Fruit fly (Drosophila melanogaster) whole organism, embryonic: Measurements from ENCODE around the gene H2.0.

Experiments
- CG11456 ChIP-seq: fragments of 200-800 bp; sonication (Bioruptor generic); IDR thresholded peaks from 3 replicates; pipeline ENCODE4 v1.3.6; 2022; ENCODE audit warnings: missing biosample characterization, missing genetic modification characterization
- CG13775 ChIP-seq: fragments of 200-800 bp; sonication (Bioruptor generic); optimal IDR thresholded peaks from 3 replicates; lab custom pipeline; 2017; ENCODE audit warnings: missing biosample characterization, mild to moderate bottlenecking, missing genetic modification characterization
- CG14965 ChIP-seq: fragments of 200-800 bp; sonication (Bioruptor generic); optimal IDR thresholded peaks from 2 replicates; lab custom pipeline; 2016; ENCODE audit warnings: missing biosample characterization, missing genetic modification characterization, borderline replicate concordance
- CG18011 ChIP-seq: fragments of 200-800 bp; sonication (Bioruptor generic); optimal IDR thresholded peaks from 2 replicates; lab custom pipeline; 2017; ENCODE audit warnings: missing biosample characterization, missing genetic modification characterization, mild to moderate bottlenecking, moderate library complexity, missing genotype
- CG1832 ChIP-seq: fragments of 200-800 bp; sonication (Bioruptor generic); optimal IDR thresholded peaks from 2 replicates; lab custom pipeline; 2017; ENCODE audit warnings: missing biosample characterization, mild to moderate bottlenecking, missing genetic modification characterization, inconsistent platforms
- CG2120 ChIP-seq: fragments of 200-800 bp; sonication (Bioruptor generic); optimal IDR thresholded peaks from 3 replicates; lab custom pipeline; 2016; ENCODE audit warnings: missing biosample characterization, missing genetic modification characterization
- CG2678 ChIP-seq: fragments of 200-800 bp; sonication (Bioruptor generic); optimal IDR thresholded peaks from 3 replicates; lab custom pipeline; 2019; ENCODE audit warnings: missing biosample characterization, mild to moderate bottlenecking, missing genetic modification characterization, moderate library complexity
- CG2712 ChIP-seq: fragments of 200-800 bp; optimal IDR thresholded peaks from 3 replicates; lab custom pipeline; 2019; ENCODE audit warnings: missing biosample characterization, mild to moderate bottlenecking, missing genetic modification characterization, moderate library complexity
- CG3281 ChIP-seq: fragments of 200-800 bp; sonication (Bioruptor generic); optimal IDR thresholded peaks from 3 replicates; lab custom pipeline; 2017; ENCODE audit warnings: missing biosample characterization, mild to moderate bottlenecking, missing genetic modification characterization
- CG34376 ChIP-seq: fragments of 200-800 bp; sonication (Bioruptor generic); optimal IDR thresholded peaks from 2 replicates; lab custom pipeline; 2018; ENCODE audit warnings: missing biosample characterization, mild to moderate bottlenecking, missing genetic modification characterization
- CG4328 ChIP-seq: fragments of 200-800 bp; sonication (Bioruptor generic); optimal IDR thresholded peaks from 3 replicates; lab custom pipeline; 2017; ENCODE audit warnings: missing biosample characterization, missing genetic modification reagents, missing genetic modification characterization
- CG4617 ChIP-seq: fragments of 200-800 bp; sonication (Bioruptor generic); optimal IDR thresholded peaks from 3 replicates; lab custom pipeline; 2016; ENCODE audit warnings: missing biosample characterization, missing genetic modification characterization, borderline replicate concordance
- CG6765 ChIP-seq: fragments of 200-800 bp; sonication (Bioruptor generic); optimal IDR thresholded peaks from 3 replicates; lab custom pipeline; 2017; ENCODE audit warnings: missing biosample characterization, mild to moderate bottlenecking, missing genetic modification characterization
- CG6813 ChIP-seq: fragments of 200-800 bp; sonication (Bioruptor generic); optimal IDR thresholded peaks from 2 replicates; lab custom pipeline; 2017; ENCODE audit warnings: missing biosample characterization, missing genetic modification characterization, mild to moderate bottlenecking, moderate library complexity, missing genetic modification reagents
- D ChIP-seq, 2 experiments: fragments of 200-800 bp in 1 of 2; fragments of >200 bp in 1 of 2; sonication (Bioruptor generic) in 1 of 2; optimal IDR thresholded peaks; 2 replicates in 1 of 2; 3 replicates in 1 of 2; lab custom pipeline; 2017; ENCODE audit warnings: mild to moderate bottlenecking in 1 of 2, missing biosample characterization in 1 of 2, missing genetic modification characterization in 1 of 2, missing genetic modification reagents in 1 of 2
- Fer1 ChIP-seq: fragments of 200-800 bp; sonication (Bioruptor generic); optimal IDR thresholded peaks from 2 replicates; lab custom pipeline; 2017; ENCODE audit warnings: missing biosample characterization, mild to moderate bottlenecking, missing genetic modification characterization
- HLH4C ChIP-seq: fragments of 200-800 bp; sonication (Bioruptor generic); IDR thresholded peaks from 3 replicates; pipeline ENCODE4 v1.3.6; 2022; ENCODE audit warnings: missing biosample characterization, missing genetic modification characterization; ENCODE audit not compliant: partially characterized antibody
- Hey ChIP-seq: fragments of 200-800 bp; sonication (Bioruptor generic); optimal IDR thresholded peaks from 3 replicates; lab custom pipeline; 2018; ENCODE audit warnings: missing biosample characterization, mild to moderate bottlenecking, missing genetic modification characterization
- Hmx ChIP-seq: fragments of 200-800 bp; sonication (Bioruptor generic); optimal IDR thresholded peaks from 2 replicates; lab custom pipeline; 2016; ENCODE audit warnings: missing biosample characterization, missing genetic modification characterization
- Hr51 ChIP-seq, 2 experiments: fragments of 200-800 bp; sonication (Bioruptor generic); optimal IDR thresholded peaks; 2 replicates in 1 of 2; 3 replicates in 1 of 2; lab custom pipeline; 2016 to 2018; ENCODE audit warnings: missing biosample characterization in 2 of 2, missing genetic modification characterization in 2 of 2, mild to moderate bottlenecking in 1 of 2, moderate library complexity in 1 of 2
- Kr ChIP-seq: fragments of 200-800 bp; sonication (Bioruptor generic); optimal IDR thresholded peaks from 2 replicates; lab custom pipeline; 2017; ENCODE audit warnings: missing biosample characterization, mild to moderate bottlenecking, missing genetic modification characterization
- NC2β ChIP-seq: fragments of 200-800 bp; sonication (Bioruptor generic); optimal IDR thresholded peaks from 2 replicates; lab custom pipeline; 2016; ENCODE audit warnings: missing biosample characterization, missing genetic modification characterization
- Nf-YC ChIP-seq: fragments of 200-800 bp; optimal IDR thresholded peaks from 3 replicates; lab custom pipeline; 2019; ENCODE audit warnings: missing biosample characterization, mild to moderate bottlenecking, missing genetic modification characterization, moderate library complexity
- PHDP ChIP-seq: fragments of 200-800 bp; sonication (Bioruptor generic); optimal IDR thresholded peaks from 3 replicates; lab custom pipeline; 2018; ENCODE audit warnings: missing biosample characterization, mild to moderate bottlenecking, missing genetic modification characterization, moderate library complexity
- Sox100B ChIP-seq: fragments of 200-800 bp; sonication (Bioruptor generic); optimal IDR thresholded peaks from 3 replicates; lab custom pipeline; 2018; ENCODE audit warnings: missing biosample characterization, mild to moderate bottlenecking, missing genetic modification characterization
- Trl ChIP-seq, 3 experiments: fragments of >200 bp in 2 of 3; fragments of 200-800 bp in 1 of 3; sonication (Bioruptor generic) in 1 of 3; optimal IDR thresholded peaks; 2 replicates in 1 of 3; 3 replicates in 2 of 3; lab custom pipeline; 2016 to 2017; ENCODE audit warnings: missing biosample characterization in 1 of 3, missing genetic modification characterization in 1 of 3
- amos ChIP-seq: fragments of 200-800 bp; sonication (Bioruptor generic); IDR thresholded peaks from 2 replicates; pipeline ENCODE4 v1.3.6; 2022; ENCODE audit warnings: missing biosample characterization, missing genetic modification characterization; ENCODE audit not compliant: partially characterized antibody
- crp ChIP-seq, 2 experiments: fragments of 200-800 bp; sonication (Bioruptor generic); optimal IDR thresholded peaks; 2 replicates in 1 of 2; 3 replicates in 1 of 2; lab custom pipeline; 2017; ENCODE audit warnings: missing biosample characterization in 2 of 2, missing genetic modification characterization in 2 of 2, mild to moderate bottlenecking in 1 of 2, moderate library complexity in 1 of 2
- da ChIP-seq: fragments of 200-800 bp; sonication (Bioruptor generic); optimal IDR thresholded peaks from 2 replicates; lab custom pipeline; 2016; ENCODE audit warnings: missing biosample characterization, missing genetic modification characterization
- exex ChIP-seq: fragments of 200-800 bp; sonication (Bioruptor generic); optimal IDR thresholded peaks from 4 replicates; lab custom pipeline; 2018; ENCODE audit warnings: missing biosample characterization, mild to moderate bottlenecking, missing genetic modification characterization, moderate library complexity
- ftz-f1 ChIP-seq: fragments of 200-800 bp; sonication (Bioruptor generic); optimal IDR thresholded peaks from 2 replicates; lab custom pipeline; 2016; ENCODE audit warnings: missing biosample characterization, missing genetic modification characterization
- grau ChIP-seq: fragments of 200-800 bp; optimal IDR thresholded peaks from 3 replicates; lab custom pipeline; 2019; ENCODE audit warnings: missing biosample characterization, mild to moderate bottlenecking, missing genetic modification characterization, moderate library complexity
- h ChIP-seq: fragments of >200 bp; optimal IDR thresholded peaks from 2 replicates; lab custom pipeline; 2017
- kay ChIP-seq: fragments of 200-800 bp; sonication (Bioruptor generic); optimal IDR thresholded peaks from 2 replicates; lab custom pipeline; 2016; ENCODE audit warnings: missing biosample characterization, missing genetic modification characterization
- mam ChIP-seq: fragments of 200-800 bp; sonication (Bioruptor generic); optimal IDR thresholded peaks from 3 replicates; lab custom pipeline; 2016; ENCODE audit warnings: missing biosample characterization, missing genetic modification characterization
- nau ChIP-seq: fragments of 200-800 bp; sonication (Bioruptor generic); optimal IDR thresholded peaks from 3 replicates; lab custom pipeline; 2017; ENCODE audit warnings: missing biosample characterization, mild to moderate bottlenecking, missing genetic modification characterization, missing genetic modification reagents
- nom ChIP-seq: fragments of 200-800 bp; sonication (Bioruptor generic); optimal IDR thresholded peaks from 2 replicates; lab custom pipeline; 2017; ENCODE audit warnings: missing biosample characterization, missing genetic modification characterization, mild to moderate bottlenecking, moderate library complexity, missing genetic modification reagents
- onecut ChIP-seq: fragments of 200-800 bp; sonication (Bioruptor generic); IDR thresholded peaks from 2 replicates; pipeline ENCODE4 v1.3.6; 2022; ENCODE audit warnings: missing biosample characterization, missing genetic modification characterization
- sens ChIP-seq: fragments of 200-800 bp; sonication (Bioruptor generic); peaks from one replicate; lab custom pipeline; 2016; ENCODE audit warnings: missing biosample characterization, missing genetic modification characterization
- ssp ChIP-seq: fragments of 200-800 bp; sonication (Bioruptor generic); IDR thresholded peaks from 2 replicates; pipeline ENCODE4 v1.3.6; 2022; ENCODE audit warnings: missing biosample characterization, missing genetic modification characterization
- tap ChIP-seq: fragments of 200-800 bp; optimal IDR thresholded peaks from 3 replicates; lab custom pipeline; 2019; ENCODE audit warnings: missing biosample characterization, mild to moderate bottlenecking, missing genetic modification characterization, moderate library complexity
- yki ChIP-seq: fragments of >200 bp; optimal IDR thresholded peaks from 3 replicates; lab custom pipeline; 2018

The H2.0 gene

DNA sequence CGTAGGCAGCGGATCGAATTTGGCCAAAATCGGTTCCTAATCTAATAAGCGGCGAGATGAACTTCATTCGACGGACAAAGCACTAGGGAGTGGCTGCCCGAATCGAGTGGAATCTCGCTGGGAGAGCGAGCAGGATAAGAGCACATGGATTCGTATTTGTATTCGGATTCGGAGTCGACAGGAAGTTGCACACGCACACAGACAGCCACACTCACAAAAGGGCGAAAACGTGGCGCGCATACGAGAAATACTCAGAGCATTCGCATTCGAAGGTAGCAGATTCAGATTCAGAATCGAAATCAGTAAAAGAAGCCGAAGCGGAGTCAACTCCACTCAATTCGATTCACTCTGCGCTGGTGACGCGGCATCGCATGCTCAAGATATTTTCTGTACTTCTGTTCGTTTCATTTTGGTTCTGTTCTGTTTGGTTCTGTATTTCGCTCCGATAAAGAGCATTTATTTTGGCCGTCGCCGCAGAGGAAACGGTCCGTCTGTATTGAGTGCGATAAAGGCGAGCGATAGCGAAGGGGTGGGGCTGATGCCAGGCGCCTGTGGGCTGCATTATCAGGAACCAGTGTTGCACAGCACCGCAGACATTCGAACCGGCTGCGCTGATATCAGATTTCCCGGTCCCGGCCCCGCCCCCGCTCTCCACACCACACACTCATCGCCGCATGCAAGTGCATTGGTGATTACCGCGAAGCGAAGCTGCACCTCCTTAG lies 40.7 kb downstream of the H2.0 start (continued):
- TF ChIP-seq Hey (tag; lab: Kevin White, UChicago) (peak; percentile 2), h (peak; percentile 45), yki (lab: Kevin White, UChicago) (no peak), da (no peak)

DNA sequence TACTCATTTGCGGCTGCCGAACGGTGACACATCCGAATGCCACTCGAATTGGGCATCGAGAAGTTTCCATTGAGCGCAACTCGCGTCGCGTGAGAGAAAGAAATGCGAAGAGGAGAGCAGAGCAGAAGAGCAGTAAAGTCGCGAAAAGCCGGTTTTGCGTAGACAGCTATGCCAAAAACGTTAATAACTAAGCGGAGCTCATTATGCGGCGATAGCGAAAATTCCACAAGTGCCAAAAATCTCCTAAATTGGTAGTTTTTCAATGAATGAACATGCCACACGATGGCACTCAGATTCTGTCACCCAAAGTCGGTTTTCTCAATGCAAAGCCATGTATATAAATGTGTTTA lies 41.5 kb downstream of the H2.0 start:
- no peak for TF ChIP-seq CG11456
- peak; percentile 27 to 80 for TF ChIP-seq Trl (optimal IDR thresholded peaks at IDR 0.05; lab: Kevin White, UChicago)
- no peak for TF ChIP-seq Trl (GFP tag; optimal IDR thresholded peaks at IDR 0.05; lab: Kevin White, UChicago)
- TF ChIP-seq, all 482 proteins: peak for 1

dm6 chr2L:5977070-5977728 lies 42.0 kb downstream of the H2.0 start:
- no peak for TF ChIP-seq PHDP (tag; lab: Kevin White, UChicago)
- TF ChIP-seq CG14965 (GFP tag; lab: Kevin White, UChicago) = no peak
- TF ChIP-seq CG4617 (GFP tag; lab: Kevin White, UChicago) = no peak
- TF ChIP-seq CG6765 (GFP tag; lab: Kevin White, UChicago) = peak; percentile 58
- TF ChIP-seq crp (GFP tag; optimal IDR thresholded peaks at IDR 0.05; lab: Kevin White, UChicago) = peak in 1 of 2 experiments; percentile 75
- TF ChIP-seq Nf-YC (tag; lab: Kevin White, UChicago) = peak; percentile 56
- TF ChIP-seq CG2678 (tag; lab: Kevin White, UChicago) = peak; percentile 27
- TF ChIP-seq Trl (optimal IDR thresholded peaks at IDR 0.05; lab: Kevin White, UChicago) = peak in 1 of 2 experiments; percentile 64
- peak; percentile 16 for TF ChIP-seq Trl (GFP tag; optimal IDR thresholded peaks at IDR 0.05; lab: Kevin White, UChicago)
- no peak for TF ChIP-seq Hmx
- TF ChIP-seq sens (GFP tag; lab: Kevin White, UChicago) = peak; percentile 74
- peak; percentile 46 for TF ChIP-seq CG1832 (GFP tag; lab: Kevin White, UChicago)
- peak; percentile 20 for TF ChIP-seq CG3281 (GFP tag; lab: Kevin White, UChicago)
- TF ChIP-seq amos = no peak
- TF ChIP-seq ftz-f1 (GFP tag; lab: Kevin White, UChicago) = peak; percentile 85
- peak; percentile 48 for TF ChIP-seq Fer1 (GFP tag; lab: Kevin White, UChicago)
- TF ChIP-seq CG18011 (GFP tag; lab: Kevin White, UChicago) = peak; percentile 36
- peak; percentile 4 for TF ChIP-seq CG2120 (GFP tag; lab: Kevin White, UChicago)
- TF ChIP-seq CG13775 (GFP tag; lab: Kevin White, UChicago) = no peak
- no peak for TF ChIP-seq Sox100B (GFP tag; lab: Kevin White, UChicago)
- TF ChIP-seq onecut (GFP tag; lab: Robert Waterston, UW) = 0 out of 2 replicates have a peak, but pooled peaks have one; percentile 3
- peak; percentile 10 for TF ChIP-seq CG2712 (tag; lab: Kevin White, UChicago)
- TF ChIP-seq CG4328 (GFP tag; lab: Kevin White, UChicago) = peak; percentile 0
- TF ChIP-seq D (optimal IDR thresholded peaks at IDR 0.05; lab: Kevin White, UChicago) = no peak
- TF ChIP-seq D (GFP tag; optimal IDR thresholded peaks at IDR 0.05; lab: Kevin White, UChicago) = peak; percentile 37
- peak; percentile 42 for TF ChIP-seq exex
- no peak for TF ChIP-seq HLH4C (GFP tag; lab: Robert Waterston, UW)
- peak; percentile 3 for TF ChIP-seq Kr (GFP tag; lab: Kevin White, UChicago)
- TF ChIP-seq Hr51 (GFP tag; optimal IDR thresholded peaks at IDR 0.05; lab: Kevin White, UChicago) = peak in 1 of 2 experiments; percentile 32
- TF ChIP-seq nom = peak; percentile 67
- no peak for TF ChIP-seq mam
- no peak for TF ChIP-seq grau (tag; lab: Kevin White, UChicago)
- peak; percentile 51 for TF ChIP-seq Hey (tag; lab: Kevin White, UChicago)
- peak; percentile 11 for TF ChIP-seq CG34376 (GFP tag; lab: Kevin White, UChicago)
- peak; percentile 1 for TF ChIP-seq NC2β (GFP tag; lab: Kevin White, UChicago)
- peak; percentile 48 for TF ChIP-seq kay (GFP tag; lab: Kevin White, UChicago)
- TF ChIP-seq ssp (GFP tag; lab: Robert Waterston, UW) = no peak
- TF ChIP-seq nau (GFP tag; lab: Kevin White, UChicago) = peak; percentile 20
- no peak for TF ChIP-seq CG6813
- TF ChIP-seq tap (tag; lab: Kevin White, UChicago) = peak; percentile 19
- peak; percentile 19 for TF ChIP-seq yki (lab: Kevin White, UChicago)
